Worm (Caenorhabditis elegans) whole organism, L4/young adult: ENCODE measurements around the gene chc-1.

Experiments
- W03F9.2 ChIP-seq: fragments of 150-350 bp; optimal IDR thresholded peaks from 2 replicates; lab custom pipeline; 2014; ENCODE audit warnings: missing biosample characterization, missing genetic modification characterization
- dao-5 ChIP-seq: sonication (generic microtip); optimal IDR thresholded peaks from 2 replicates; lab custom pipeline; 2016; ENCODE audit warnings: missing genotype, missing genetic modification characterization, moderate library complexity, missing compliant biosample characterization
- him-1 ChIP-seq: sonication (generic microtip); optimal IDR thresholded peaks from 2 replicates; lab custom pipeline; 2016; ENCODE audit warnings: missing genotype, missing genetic modification reagents, missing genetic modification characterization, missing compliant biosample characterization

Gene chc-1

DNA sequence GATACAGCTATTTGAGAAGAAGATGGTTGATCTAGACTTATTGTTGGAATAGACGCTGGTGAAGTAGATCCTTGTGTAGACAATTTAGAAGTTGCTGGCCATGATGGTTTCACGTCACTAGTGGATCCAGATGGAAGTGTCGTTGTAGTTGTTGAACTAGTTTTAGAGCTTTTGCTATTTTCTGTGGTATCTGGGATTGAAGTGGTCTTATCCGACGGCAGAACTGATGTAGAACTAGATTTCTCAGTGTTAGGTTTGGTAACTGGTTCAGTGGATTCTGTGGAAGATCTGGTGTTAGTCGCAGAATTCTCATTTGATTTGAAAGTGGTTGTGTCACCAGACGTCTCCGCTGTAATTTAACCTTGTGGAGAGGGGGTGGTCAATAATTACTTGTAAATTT is 28.0 kb downstream of the chc-1 start:
- no peak for TF ChIP-seq him-1 (tag; lab: Kevin White, UChicago)

ce11 chrIII:10233979-10234378 is 30.4 kb downstream of the chc-1 start, which contains the start of gene paml-1:
Gene paml-1, minus strand, starts transcription at chrIII:10234079.
- TF ChIP-seq him-1 (tag; lab: Kevin White, UChicago) = no peak
- TF ChIP-seq W03F9.2 (tag; lab: Kevin White, UChicago) = no peak
- TF ChIP-seq dao-5 (tag; lab: Kevin White, UChicago) = no peak

DNA sequence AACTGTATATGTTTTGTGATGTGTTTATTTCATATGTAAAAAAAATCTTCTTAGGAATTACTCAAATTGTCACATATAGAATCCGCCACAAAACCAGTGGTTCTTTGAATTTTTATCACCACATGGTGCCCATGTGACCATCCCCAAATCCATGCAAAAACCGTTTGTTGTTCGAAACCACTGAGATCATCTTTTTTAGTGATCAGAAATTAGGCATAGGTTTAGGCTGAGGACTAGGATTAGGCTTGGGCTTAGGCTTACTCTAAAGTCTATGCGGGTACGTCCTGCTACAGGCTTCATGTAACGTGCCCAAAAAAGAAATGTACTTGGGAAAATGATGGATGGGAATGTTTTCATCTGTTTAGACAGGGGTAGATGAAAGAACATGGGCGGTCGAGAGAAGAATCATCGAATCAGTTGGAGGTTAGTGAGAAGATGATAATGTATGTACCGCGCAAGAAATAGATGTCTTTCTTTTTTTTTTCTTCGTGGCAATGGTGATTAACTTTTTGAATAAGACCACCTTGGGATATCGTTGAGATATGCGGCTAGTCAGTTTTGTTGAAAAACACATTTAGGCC is 32.8 kb downstream of the chc-1 start:
- TF ChIP-seq W03F9.2 (tag; lab: Kevin White, UChicago) (no peak), him-1 (tag; lab: Kevin White, UChicago) (no peak), dao-5 (tag; lab: Kevin White, UChicago) (no peak)

- TF ChIP-seq dao-5 (tag; lab: Kevin White, UChicago) (no peak), him-1 (tag; lab: Kevin White, UChicago) (no peak), W03F9.2 (tag; lab: Kevin White, UChicago) (no peak)
Observed at ce11 chrIII:10238448-10239154, 35.0 kb downstream of the chc-1 start, which contains the start of gene Y70G10A.3. Gene Y70G10A.3, plus strand, starts transcription at chrIII:10239104.

ce11 chrIII:10240073-10240472 is 36.5 kb downstream of the chc-1 start:
- TF ChIP-seq W03F9.2 (tag; lab: Kevin White, UChicago) = no peak
- TF ChIP-seq him-1 (tag; lab: Kevin White, UChicago) = no peak
- no peak for TF ChIP-seq dao-5 (tag; lab: Kevin White, UChicago)

DNA sequence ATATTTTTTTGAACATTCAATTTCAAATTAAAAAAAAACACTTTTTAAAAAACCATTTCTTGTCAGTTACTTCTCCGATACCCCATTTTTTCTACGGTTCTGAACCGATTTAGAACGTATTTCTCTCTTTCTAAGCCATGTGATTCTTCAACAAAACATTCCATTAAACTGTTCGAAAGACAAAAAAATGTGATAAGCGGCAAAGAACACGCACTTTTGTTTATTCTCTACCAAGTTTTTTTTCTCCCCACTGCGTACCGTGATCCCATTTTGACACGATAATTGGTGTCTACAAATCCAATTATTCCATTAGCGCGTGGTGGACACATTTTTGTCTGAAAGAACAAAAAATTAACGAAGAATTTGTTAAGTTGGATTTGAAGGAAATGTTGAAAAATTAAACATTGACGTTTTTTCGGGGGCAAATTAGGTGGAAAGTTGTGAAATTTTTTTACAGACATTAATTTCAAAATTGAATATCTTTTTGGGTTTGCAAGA is 37.8 kb downstream of the chc-1 start:
- TF ChIP-seq him-1 (tag; lab: Kevin White, UChicago) (no peak), dao-5 (tag; lab: Kevin White, UChicago) (no peak)

DNA sequence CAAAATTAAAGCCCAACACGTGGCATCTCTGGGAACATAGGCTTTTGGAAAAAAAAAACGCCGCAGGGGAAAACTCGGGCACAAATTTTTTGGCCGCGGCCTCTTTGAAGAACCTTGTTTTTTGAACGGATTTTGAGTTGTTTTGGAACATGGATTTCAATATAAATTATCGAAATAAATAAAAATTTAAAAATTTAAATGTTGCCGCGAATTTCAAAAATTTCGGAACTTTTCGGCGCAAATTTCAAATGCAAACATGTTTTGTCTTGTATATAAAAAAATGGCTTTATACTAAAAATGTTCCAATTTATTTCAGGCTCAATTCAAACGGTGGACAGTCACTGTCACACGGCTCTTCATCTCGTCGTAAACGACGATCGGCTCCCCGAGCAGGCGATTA is 40.4 kb downstream of the chc-1 start:
- no peak for TF ChIP-seq W03F9.2 (tag; lab: Kevin White, UChicago)
- no peak for TF ChIP-seq him-1 (tag; lab: Kevin White, UChicago)
- TF ChIP-seq dao-5 (tag; lab: Kevin White, UChicago) = no peak

- TF ChIP-seq him-1 (tag; lab: Kevin White, UChicago) (no peak), W03F9.2 (tag; lab: Kevin White, UChicago) (no peak), dao-5 (tag; lab: Kevin White, UChicago) (no peak)
Observed at ce11 chrIII:10248441-10249137, 45.0 kb downstream of the chc-1 start, which contains the start of the genes div-1 and cor-1. Gene div-1, minus strand, starts transcription at chrIII:10248559. Gene cor-1, plus strand, starts transcription at chrIII:10249111.

- no peak for TF ChIP-seq W03F9.2 (tag; lab: Kevin White, UChicago)
- no peak for TF ChIP-seq him-1 (tag; lab: Kevin White, UChicago)
- no peak for TF ChIP-seq dao-5 (tag; lab: Kevin White, UChicago)
Observed at ce11 chrIII:10251114-10251513, 47.5 kb downstream of the chc-1 start.

- TF ChIP-seq W03F9.2 (tag; lab: Kevin White, UChicago) (no peak), him-1 (tag; lab: Kevin White, UChicago) (no peak), dao-5 (tag; lab: Kevin White, UChicago) (no peak)
Observed at ce11 chrIII:10253334-10253733, 49.7 kb downstream of the chc-1 start.

DNA sequence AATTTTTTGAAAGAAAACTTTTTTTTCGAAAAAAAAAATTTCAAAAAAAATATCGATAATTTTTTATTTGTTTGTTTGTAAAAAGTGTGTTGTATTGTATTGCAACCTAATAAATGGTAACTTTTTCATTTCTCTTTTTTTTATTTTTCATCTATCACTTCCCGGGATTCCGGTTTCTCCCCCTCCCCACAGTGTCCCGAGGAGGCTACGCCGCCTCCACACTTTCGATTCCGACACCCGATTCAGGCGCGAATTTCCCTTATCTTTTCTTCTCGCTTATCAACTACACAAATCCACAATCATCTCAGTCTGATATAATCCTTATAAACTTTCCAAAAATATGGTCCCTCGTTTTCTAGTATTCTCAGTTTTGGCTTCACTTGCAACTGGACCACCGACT is 51.0 kb downstream of the chc-1 start, which contains the start of gene R01H10.4:
TSS of gene R01H10.4 (plus strand) at position 236 of the 400 bp plus-strand sequence.
- no peak for TF ChIP-seq dao-5 (tag; lab: Kevin White, UChicago)
- TF ChIP-seq W03F9.2 (tag; lab: Kevin White, UChicago) = no peak
- no peak for TF ChIP-seq him-1 (tag; lab: Kevin White, UChicago)

- TF ChIP-seq dao-5 (tag; lab: Kevin White, UChicago) (no peak), W03F9.2 (tag; lab: Kevin White, UChicago) (no peak), him-1 (tag; lab: Kevin White, UChicago) (no peak)
Observed at ce11 chrIII:10258641-10259040, 55.0 kb downstream of the chc-1 start, which contains the start of gene rip-1. Gene rip-1, minus strand, starts transcription at chrIII:10258741.
